Fruit fly (Drosophila melanogaster): Measurements from ENCODE around the gene CG42831.
A peak's percentile ranks its signal among the peaks of the same experiment; 100 is the strongest.

Gene CG42831

DNA sequence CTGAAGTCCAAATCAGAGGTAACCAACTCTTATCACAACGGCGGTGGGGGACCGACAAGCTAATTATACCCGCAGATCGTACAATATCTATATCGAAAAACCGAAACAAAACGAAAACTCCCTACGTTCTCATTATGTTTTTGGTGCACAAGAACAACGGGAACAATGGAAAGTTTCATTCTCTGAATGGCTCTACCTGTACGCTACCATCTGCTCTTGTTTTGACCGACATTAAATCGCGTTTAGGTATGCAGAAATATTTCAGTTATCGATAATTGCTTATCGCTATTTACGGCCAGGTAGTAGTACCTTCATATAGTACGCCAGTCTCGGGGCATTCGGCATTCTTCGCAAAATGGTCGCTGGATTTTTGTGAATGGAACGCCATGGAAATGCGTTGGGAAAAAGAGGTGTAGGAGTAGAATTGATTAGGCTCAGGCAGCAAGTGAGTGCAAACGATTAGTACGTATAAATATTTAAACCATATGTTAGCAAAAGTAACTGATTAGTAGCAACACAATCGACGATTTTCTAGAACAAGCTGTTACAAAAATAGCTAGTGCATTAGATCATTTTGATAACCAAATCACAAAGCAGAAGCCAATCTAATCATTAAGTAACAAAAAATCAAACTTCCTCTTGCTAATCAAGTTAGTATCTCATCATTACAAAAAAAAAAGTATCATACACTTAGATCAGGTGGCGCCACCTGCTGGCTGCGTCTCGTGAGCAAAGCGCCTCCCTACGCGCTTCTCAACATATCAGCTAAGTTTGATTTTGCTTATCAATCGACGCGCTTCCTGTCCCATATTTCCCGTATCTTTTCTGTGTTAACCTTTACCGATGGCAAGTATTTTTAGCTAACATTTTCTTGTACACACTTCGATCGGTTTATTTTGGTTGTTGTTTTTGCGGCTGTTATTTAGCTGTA, 48.2 kb downstream of the CG42831 start (continued):
- TF ChIP-seq so (GFP tag; IDR thresholded peaks at IDR 0.05): no peak

DNA sequence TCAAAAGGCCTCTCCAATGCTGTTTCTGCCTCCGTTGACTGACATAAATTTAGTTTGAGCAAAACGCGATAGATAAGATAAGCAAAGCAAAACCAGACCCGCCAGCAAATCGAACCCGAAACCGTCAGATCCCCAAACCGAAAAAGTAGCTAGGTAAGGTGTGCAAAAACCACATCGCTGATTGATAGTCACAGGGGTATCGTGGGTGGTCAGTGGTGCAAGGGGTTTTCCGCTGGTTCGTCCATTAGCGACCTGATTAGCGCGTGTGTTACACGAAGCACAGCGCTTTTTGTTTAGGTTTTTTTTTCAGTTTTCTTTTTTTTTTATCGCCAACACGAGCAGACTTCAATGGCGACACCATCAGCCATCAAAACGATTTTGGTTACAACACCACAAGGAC, 49.3 kb downstream of the CG42831 start:
- TF ChIP-seq Lpt (GFP tag; optimal IDR thresholded peaks at IDR 0.05) (no peak), fd102C (GFP tag; optimal IDR thresholded peaks at IDR 0.05) (no peak), phol (tag; optimal IDR thresholded peaks at IDR 0.05) (no peak), jumu (GFP tag; optimal IDR thresholded peaks at IDR 0.05) (no peak), Fer3 (tag; optimal IDR thresholded peaks at IDR 0.05) (no peak), CG4328 (GFP tag; optimal IDR thresholded peaks at IDR 0.05) (no peak), CG6175 (GFP tag; IDR thresholded peaks at IDR 0.05) (0 out of 3 replicates have a peak, but pooled peaks have one; percentile 41), crol (GFP tag; IDR thresholded peaks at IDR 0.05) (peak; percentile 66), az2 (GFP tag; optimal IDR thresholded peaks at IDR 0.05) (no peak), sug (tag; optimal IDR thresholded peaks at IDR 0.05) (peak; percentile 82), cwo (GFP tag; optimal IDR thresholded peaks at IDR 0.05) (peak; percentile 61), trh (GFP tag; optimal IDR thresholded peaks at IDR 0.05) (no peak), Hmx (GFP tag; optimal IDR thresholded peaks at IDR 0.05) (no peak), tx (GFP tag; optimal IDR thresholded peaks at IDR 0.05) (no peak), CG7839 (tag; optimal IDR thresholded peaks at IDR 0.05) (no peak), row (GFP tag; IDR thresholded peaks at IDR 0.05) (0 out of 3 replicates have a peak, but pooled peaks have one; percentile 17), Med (GFP tag) (peak; percentile 58), CG8388 (GFP tag; optimal IDR thresholded peaks at IDR 0.05) (no peak), mirr (GFP tag; optimal IDR thresholded peaks at IDR 0.05) (peak; percentile 29), her (GFP tag; optimal IDR thresholded peaks at IDR 0.05) (no peak), Blimp-1 (GFP tag; optimal IDR thresholded peaks at IDR 0.05) (no peak), CG12744 (GFP tag; optimal IDR thresholded peaks at IDR 0.05) (no peak), disco-r (GFP tag; optimal IDR thresholded peaks at IDR 0.05) (no peak), CG10267 (tag; optimal IDR thresholded peaks at IDR 0.05) (no peak), zfh1 (GFP tag; IDR thresholded peaks at IDR 0.05) (no peak), dati (GFP tag; IDR thresholded peaks at IDR 0.05) (no peak), CG16779 (GFP tag; IDR thresholded peaks at IDR 0.05) (no peak), CG10543 (GFP tag; optimal IDR thresholded peaks at IDR 0.05) (peak; percentile 33), CG5180 (GFP tag; optimal IDR thresholded peaks at IDR 0.05) (no peak), klu (GFP tag; IDR thresholded peaks at IDR 0.05) (no peak), ssp (GFP tag; IDR thresholded peaks at IDR 0.05) (no peak), GATAe (GFP tag; conservative IDR thresholded peaks at IDR 0.05) (peak; percentile 72), HmgZ (tag; optimal IDR thresholded peaks at IDR 0.05) (peak; percentile 32), CG15479 (GFP tag; optimal IDR thresholded peaks at IDR 0.05) (peak; percentile 7), rib (GFP tag; IDR thresholded peaks at IDR 0.05) (peak; percentile 54; the same call in 1 of the 2 replicates), exex (tag; optimal IDR thresholded peaks at IDR 0.05) (peak; percentile 71), otp (GFP tag; IDR thresholded peaks at IDR 0.05) (0 out of 3 replicates have a peak, but pooled peaks have one; percentile 26), Hey (tag; optimal IDR thresholded peaks at IDR 0.05) (peak; percentile 2), CG8478 (optimal IDR thresholded peaks at IDR 0.05) (no peak), lab (GFP tag; optimal IDR thresholded peaks at IDR 0.05) (peak; percentile 18), CG4404 (GFP tag; IDR thresholded peaks at IDR 0.05) (no peak)

All from whole organism, embryonic.